Fruit fly (Drosophila melanogaster) whole organism, adult: ENCODE results near the gene CG17104.

Experiments used
- CG11617 ChIP-seq: fragments of 200-800 bp; sonication (Bioruptor generic); optimal IDR thresholded peaks from 2 replicates; lab custom pipeline; 2017; ENCODE audit warnings: mild to moderate bottlenecking, missing biosample characterization, missing genetic modification reagents, missing genetic modification characterization
- CG12768 ChIP-seq: fragments of 200-800 bp; sonication (Bioruptor generic); optimal IDR thresholded peaks from 2 replicates; lab custom pipeline; 2017; ENCODE audit warnings: missing biosample characterization, missing genetic modification characterization, mild to moderate bottlenecking, moderate library complexity, missing genetic modification reagents
- CG14711 ChIP-seq: fragments of 200-800 bp; sonication (Bioruptor generic); optimal IDR thresholded peaks from 2 replicates; lab custom pipeline; 2018; ENCODE audit warnings: missing biosample characterization, mild to moderate bottlenecking, missing genetic modification characterization, moderate library complexity
- CG1620 ChIP-seq: fragments of 200-800 bp; sonication (Bioruptor generic); optimal IDR thresholded peaks from 2 replicates; lab custom pipeline; 2016; ENCODE audit warnings: missing biosample characterization, missing genetic modification characterization
- CG33017 ChIP-seq: fragments of 200-800 bp; sonication (Bioruptor generic); optimal IDR thresholded peaks from 2 replicates; lab custom pipeline; 2018; ENCODE audit warnings: missing biosample characterization, mild to moderate bottlenecking, missing genetic modification characterization, moderate library complexity
- CG5204 ChIP-seq: fragments of 200-800 bp; sonication (Bioruptor generic); optimal IDR thresholded peaks from 2 replicates; lab custom pipeline; 2016; ENCODE audit warnings: missing biosample characterization, missing genetic modification characterization
- CG7045 ChIP-seq: fragments of 200-800 bp; sonication (Bioruptor generic); optimal IDR thresholded peaks from 2 replicates; lab custom pipeline; 2017; ENCODE audit warnings: missing biosample characterization, mild to moderate bottlenecking, missing genetic modification characterization
- CG7101 ChIP-seq: fragments of 200-800 bp; sonication (Bioruptor generic); optimal IDR thresholded peaks from 2 replicates; lab custom pipeline; 2018; ENCODE audit warnings: missing biosample characterization, mild to moderate bottlenecking, missing genetic modification characterization, moderate library complexity
- Clk ChIP-seq: fragments of 200-800 bp; sonication (Bioruptor generic); optimal IDR thresholded peaks from 2 replicates; lab custom pipeline; 2017; ENCODE audit warnings: missing biosample characterization, missing genetic modification characterization
- Crg-1 ChIP-seq: fragments of 200-800 bp; sonication (Bioruptor generic); optimal IDR thresholded peaks from 2 replicates; lab custom pipeline; 2016; ENCODE audit warnings: missing biosample characterization, missing genetic modification characterization
- Hr96 ChIP-seq: fragments of 200-800 bp; sonication (Bioruptor generic); optimal IDR thresholded peaks from 2 replicates; lab custom pipeline; 2016; ENCODE audit warnings: missing biosample characterization, missing genetic modification characterization
- Mnt ChIP-seq: fragments of 200-800 bp; sonication (Bioruptor generic); optimal IDR thresholded peaks from 2 replicates; lab custom pipeline; 2016; ENCODE audit warnings: missing biosample characterization, mild to moderate bottlenecking, missing genetic modification characterization
- bab1 ChIP-seq: fragments of 200-800 bp; sonication (Bioruptor generic); optimal IDR thresholded peaks from 3 replicates; lab custom pipeline; 2019; ENCODE audit warnings: missing biosample characterization, mild to moderate bottlenecking, missing genetic modification characterization, moderate library complexity
- cic ChIP-seq: fragments of 200-800 bp; sonication (Bioruptor generic); optimal IDR thresholded peaks from 2 replicates; lab custom pipeline; 2017; ENCODE audit warnings: missing biosample characterization, mild to moderate bottlenecking, missing genetic modification characterization, moderate library complexity
- cnc ChIP-seq, 2 experiments: fragments of >200 bp; optimal IDR thresholded peaks; 2 replicates each; lab custom pipeline; 2017
- kay ChIP-seq: fragments of 200-800 bp; sonication (Bioruptor generic); peaks from one replicate; lab custom pipeline; 2016; ENCODE audit warnings: missing biosample characterization, missing genetic modification characterization, borderline replicate concordance
- ovo ChIP-seq: fragments of 200-800 bp; sonication (Bioruptor generic); optimal IDR thresholded peaks from 2 replicates; lab custom pipeline; 2016; ENCODE audit warnings: missing biosample characterization, missing genetic modification characterization
- pad ChIP-seq: fragments of 200-800 bp; sonication (Bioruptor generic); optimal IDR thresholded peaks from 3 replicates; lab custom pipeline; 2017; ENCODE audit warnings: missing biosample characterization, missing genetic modification characterization, mild to moderate bottlenecking, moderate library complexity, missing genetic modification reagents
- tj ChIP-seq: fragments of 200-800 bp; sonication (Bioruptor generic); optimal IDR thresholded peaks from 3 replicates; lab custom pipeline; 2017; ENCODE audit warnings: missing biosample characterization, mild to moderate bottlenecking, missing genetic modification characterization, moderate library complexity
- toe ChIP-seq: fragments of 200-800 bp; sonication (Bioruptor generic); optimal IDR thresholded peaks from 2 replicates; lab custom pipeline; 2016; ENCODE audit warnings: missing biosample characterization, missing genetic modification characterization

The CG17104 gene

dm6 chr2L:10694053-10694618 is 17.1 kb downstream of the CG17104 start, which contains the start of gene CG17108:
Gene CG17108, minus strand, starts transcription at chr2L:10694103.
- peak; percentile 78 for TF ChIP-seq CG33017
- TF ChIP-seq CG11617 = no peak
- no peak for TF ChIP-seq Mnt
- no peak for TF ChIP-seq bab1 (GFP tag; lab: Kevin White, UChicago)
- TF ChIP-seq cnc (optimal IDR thresholded peaks at IDR 0.05; lab: Kevin White, UChicago) = no peak
- TF ChIP-seq ovo (GFP tag; lab: Kevin White, UChicago) = no peak
- TF ChIP-seq CG7101 (tag; lab: Kevin White, UChicago) = peak; percentile 17
- peak; percentile 38 for TF ChIP-seq CG14711 (tag; lab: Kevin White, UChicago)
- TF ChIP-seq kay (GFP tag; lab: Kevin White, UChicago) = peak; percentile 75

- no peak for TF ChIP-seq cic (GFP tag; lab: Kevin White, UChicago)
- TF ChIP-seq Hr96 (GFP tag; lab: Kevin White, UChicago) = no peak
- no peak for TF ChIP-seq toe (GFP tag; lab: Kevin White, UChicago)
- no peak for TF ChIP-seq CG7045
- TF ChIP-seq Clk (GFP tag; lab: Kevin White, UChicago) = no peak
- no peak for TF ChIP-seq kay (GFP tag; lab: Kevin White, UChicago)
- no peak for TF ChIP-seq Crg-1 (GFP tag; lab: Kevin White, UChicago)
- TF ChIP-seq Mnt = no peak
- TF ChIP-seq bab1 (GFP tag; lab: Kevin White, UChicago) = no peak
- TF ChIP-seq CG14711 (tag; lab: Kevin White, UChicago) = no peak
- no peak for TF ChIP-seq pad (GFP tag; lab: Kevin White, UChicago)
- TF ChIP-seq tj (GFP tag; lab: Kevin White, UChicago) = no peak
- TF ChIP-seq cnc (optimal IDR thresholded peaks at IDR 0.05; lab: Kevin White, UChicago) = no peak
- TF ChIP-seq CG33017 = no peak
- TF ChIP-seq CG1620 = no peak
- no peak for TF ChIP-seq CG5204
These were observed 21.0 kb downstream of the CG17104 start, which contains the start of gene CG7300 for dm6 chr2L:10697992-10698391. Gene CG7300, minus strand, starts transcription at chr2L:10698043.

dm6 chr2L:10701499-10702062 is 24.6 kb downstream of the CG17104 start, which contains the start of gene Lip1:
Gene Lip1, minus strand, starts transcription at chr2L:10701544.
- TF ChIP-seq CG7045 (no peak), CG14711 (tag; lab: Kevin White, UChicago) (no peak), CG5204 (no peak), bab1 (GFP tag; lab: Kevin White, UChicago) (no peak), tj (GFP tag; lab: Kevin White, UChicago) (no peak), CG7101 (tag; lab: Kevin White, UChicago) (no peak), ovo (GFP tag; lab: Kevin White, UChicago) (no peak), CG11617 (no peak), CG33017 (no peak), CG1620 (no peak), Clk (GFP tag; lab: Kevin White, UChicago) (no peak), Mnt (no peak), CG12768 (GFP tag; lab: Kevin White, UChicago) (no peak), cnc (optimal IDR thresholded peaks at IDR 0.05; lab: Kevin White, UChicago) (no peak), kay (GFP tag; lab: Kevin White, UChicago) (no peak)

- TF ChIP-seq CG14711 (tag; lab: Kevin White, UChicago) = peak; percentile 75
- peak; percentile 89 for TF ChIP-seq CG7101 (tag; lab: Kevin White, UChicago)
- TF ChIP-seq CG33017 = peak; percentile 92
- no peak for TF ChIP-seq ovo (GFP tag; lab: Kevin White, UChicago)
- TF ChIP-seq Mnt = peak; percentile 58
- TF ChIP-seq kay (GFP tag; lab: Kevin White, UChicago) = no peak
- peak; percentile 7 for TF ChIP-seq CG1620
- TF ChIP-seq Clk (GFP tag; lab: Kevin White, UChicago) = peak; percentile 57
- no peak for TF ChIP-seq bab1 (GFP tag; lab: Kevin White, UChicago)
- peak; percentile 70 for TF ChIP-seq CG11617
- peak; percentile 83 for TF ChIP-seq CG5204
- TF ChIP-seq Crg-1 (GFP tag; lab: Kevin White, UChicago) = peak; percentile 10
- TF ChIP-seq cnc (optimal IDR thresholded peaks at IDR 0.05; lab: Kevin White, UChicago) = no peak
- peak; percentile 86 for TF ChIP-seq CG12768 (GFP tag; lab: Kevin White, UChicago)
- peak; percentile 36 for TF ChIP-seq cic (GFP tag; lab: Kevin White, UChicago)
- TF ChIP-seq tj (GFP tag; lab: Kevin White, UChicago) = peak; percentile 45
- TF ChIP-seq toe (GFP tag; lab: Kevin White, UChicago) = peak; percentile 72
- peak; percentile 75 for TF ChIP-seq Hr96 (GFP tag; lab: Kevin White, UChicago)
- TF ChIP-seq pad (GFP tag; lab: Kevin White, UChicago) = peak; percentile 59
- TF ChIP-seq CG7045 = peak; percentile 78
These were observed 26.3 kb downstream of the CG17104 start, which contains the start of gene CG6415 for dm6 chr2L:10703281-10703680. Gene CG6415, plus strand, starts transcription at chr2L:10703621.

dm6 chr2L:10704425-10704824 is 27.4 kb downstream of the CG17104 start:
- TF ChIP-seq CG7045 (no peak), cnc (optimal IDR thresholded peaks at IDR 0.05; lab: Kevin White, UChicago) (no peak), CG7101 (tag; lab: Kevin White, UChicago) (no peak), bab1 (GFP tag; lab: Kevin White, UChicago) (no peak), CG5204 (no peak), ovo (GFP tag; lab: Kevin White, UChicago) (no peak), kay (GFP tag; lab: Kevin White, UChicago) (no peak), CG33017 (no peak), toe (GFP tag; lab: Kevin White, UChicago) (no peak), cic (GFP tag; lab: Kevin White, UChicago) (no peak)

dm6 chr2L:10706267-10706666 is 29.3 kb downstream of the CG17104 start:
- TF ChIP-seq Clk (GFP tag; lab: Kevin White, UChicago) (no peak), toe (GFP tag; lab: Kevin White, UChicago) (no peak), CG11617 (no peak), CG7045 (no peak), CG33017 (no peak), CG1620 (no peak), CG5204 (no peak), bab1 (GFP tag; lab: Kevin White, UChicago) (no peak), CG14711 (tag; lab: Kevin White, UChicago) (no peak), ovo (GFP tag; lab: Kevin White, UChicago) (no peak), cnc (optimal IDR thresholded peaks at IDR 0.05; lab: Kevin White, UChicago) (no peak), Crg-1 (GFP tag; lab: Kevin White, UChicago) (no peak), Mnt (no peak), pad (GFP tag; lab: Kevin White, UChicago) (no peak), Hr96 (GFP tag; lab: Kevin White, UChicago) (no peak)
